Worm (Caenorhabditis elegans): ENCODE measurements around the gene M117.4.

DNA sequence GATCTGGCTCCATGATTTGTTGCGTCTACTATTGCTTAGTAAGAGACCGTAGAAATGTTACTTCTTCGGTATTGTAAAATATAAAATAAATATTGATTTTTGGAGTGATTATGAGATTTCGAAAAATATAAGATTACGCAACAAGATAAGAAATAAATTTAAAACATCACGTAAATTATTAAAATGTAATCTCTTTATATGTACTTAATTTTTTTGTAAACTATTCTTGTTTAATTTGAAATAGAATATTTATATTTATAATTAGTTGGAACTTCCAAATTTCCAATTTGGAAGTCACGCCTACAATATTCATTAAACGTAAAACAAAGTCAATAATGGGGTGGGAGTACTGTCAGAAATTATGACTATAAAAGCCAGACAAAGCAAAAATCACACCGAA lies at the start of gene M117.4:
- TF ChIP-seq aly-2 (tag; optimal IDR thresholded peaks at IDR 0.05) (no peak), pha-4 (GFP tag; IDR thresholded peaks at IDR 0.05) (no peak), pha-4 (tag; optimal IDR thresholded peaks at IDR 0.05) (no peak), F10B5.3 (tag; optimal IDR thresholded peaks at IDR 0.05) (no peak), ceh-82 (tag; optimal IDR thresholded peaks at IDR 0.05) (no peak), sdz-12 (GFP tag; optimal IDR thresholded peaks at IDR 0.05) (no peak), unc-39 (tag; optimal IDR thresholded peaks at IDR 0.05) (no peak), R02D3.7 (tag; optimal IDR thresholded peaks at IDR 0.05) (no peak), ama-1 (optimal IDR thresholded peaks at IDR 0.05) (no peak), snpc-4 (tag; optimal IDR thresholded peaks at IDR 0.05) (no peak), lin-13 (GFP tag; optimal IDR thresholded peaks at IDR 0.05) (no peak), vab-7 (GFP tag; IDR thresholded peaks at IDR 0.05) (no peak)
